Fruit fly (Drosophila melanogaster) whole organism, embryonic: ENCODE data around the gene CG7627.

Experiments
- B-H2 ChIP-seq: fragments of 200-800 bp; sonication (Bioruptor generic); optimal IDR thresholded peaks from 2 replicates; lab custom pipeline; 2018; ENCODE audit warnings: missing biosample characterization, mild to moderate bottlenecking, missing genetic modification characterization
- CG11456 ChIP-seq: fragments of 200-800 bp; sonication (Bioruptor generic); IDR thresholded peaks from 3 replicates; pipeline ENCODE4 v1.3.6; 2022; ENCODE audit warnings: missing biosample characterization, missing genetic modification characterization
- CG12219 ChIP-seq: fragments of 200-800 bp; sonication (Bioruptor generic); optimal IDR thresholded peaks from 3 replicates; lab custom pipeline; 2018; ENCODE audit warnings: missing biosample characterization, mild to moderate bottlenecking, missing genetic modification characterization
- CG13123 ChIP-seq: fragments of 200-800 bp; sonication (Bioruptor generic); optimal IDR thresholded peaks from 2 replicates; lab custom pipeline; 2016; ENCODE audit warnings: missing biosample characterization, missing genetic modification characterization
- CG13894 ChIP-seq: fragments of 200-800 bp; sonication (Bioruptor generic); optimal IDR thresholded peaks from 3 replicates; lab custom pipeline; 2018; ENCODE audit warnings: missing biosample characterization, mild to moderate bottlenecking, missing genetic modification characterization, moderate library complexity
- CG14710 ChIP-seq: fragments of 200-800 bp; sonication (Bioruptor generic); optimal IDR thresholded peaks from 3 replicates; lab custom pipeline; 2019; ENCODE audit warnings: missing biosample characterization, mild to moderate bottlenecking, missing genetic modification characterization, moderate library complexity
- CG15601 ChIP-seq: fragments of 200-800 bp; sonication (Bioruptor generic); optimal IDR thresholded peaks from 3 replicates; lab custom pipeline; 2019; ENCODE audit warnings: missing biosample characterization, mild to moderate bottlenecking, missing genetic modification characterization, moderate library complexity
- CG1602 ChIP-seq: fragments of 200-800 bp; sonication (Bioruptor generic); optimal IDR thresholded peaks from 3 replicates; lab custom pipeline; 2016; ENCODE audit warnings: missing biosample characterization, missing genetic modification characterization
- CG17385 ChIP-seq: fragments of 200-800 bp; sonication (Bioruptor generic); optimal IDR thresholded peaks from 3 replicates; lab custom pipeline; 2018; ENCODE audit warnings: missing biosample characterization, mild to moderate bottlenecking, missing genetic modification characterization
- CG17612 ChIP-seq: fragments of 200-800 bp; sonication (Bioruptor generic); IDR thresholded peaks from 2 replicates; pipeline ENCODE4 v1.3.6; 2022; ENCODE audit warnings: missing biosample characterization, missing genetic modification characterization
- CG18011 ChIP-seq: fragments of 200-800 bp; sonication (Bioruptor generic); optimal IDR thresholded peaks from 2 replicates; lab custom pipeline; 2017; ENCODE audit warnings: missing biosample characterization, missing genetic modification characterization, mild to moderate bottlenecking, moderate library complexity, missing genotype
- CG2712 ChIP-seq: fragments of 200-800 bp; optimal IDR thresholded peaks from 3 replicates; lab custom pipeline; 2019; ENCODE audit warnings: missing biosample characterization, mild to moderate bottlenecking, missing genetic modification characterization, moderate library complexity
- CG3065 ChIP-seq: fragments of 200-800 bp; sonication (Bioruptor generic); optimal IDR thresholded peaks from 2 replicates; lab custom pipeline; 2016; ENCODE audit warnings: missing biosample characterization, missing genetic modification characterization
- CG32532 ChIP-seq: fragments of 200-800 bp; sonication (Bioruptor generic); IDR thresholded peaks from 2 replicates; pipeline ENCODE4 v1.3.6; 2022; ENCODE audit warnings: missing biosample characterization, missing genetic modification characterization
- CG3407 ChIP-seq: fragments of 200-800 bp; sonication (Bioruptor generic); optimal IDR thresholded peaks from 2 replicates; lab custom pipeline; 2018; ENCODE audit warnings: missing biosample characterization, mild to moderate bottlenecking, missing genetic modification characterization
- CG6689 ChIP-seq: fragments of 200-800 bp; sonication (Bioruptor generic); IDR thresholded peaks from 2 replicates; pipeline ENCODE4 v1.3.6; 2022; ENCODE audit warnings: missing biosample characterization, missing genetic modification characterization
- CG7271 ChIP-seq: fragments of 200-800 bp; sonication (Bioruptor generic); optimal IDR thresholded peaks from 2 replicates; lab custom pipeline; 2018; ENCODE audit warnings: missing biosample characterization, mild to moderate bottlenecking, missing genetic modification characterization, moderate library complexity
- CG7987 ChIP-seq: fragments of 200-800 bp; sonication (Bioruptor generic); optimal IDR thresholded peaks from 2 replicates; lab custom pipeline; 2018; ENCODE audit warnings: missing biosample characterization, mild to moderate bottlenecking, missing genetic modification characterization, moderate library complexity
- CG9797 ChIP-seq: fragments of 200-800 bp; sonication (Bioruptor generic); optimal IDR thresholded peaks from 3 replicates; lab custom pipeline; 2018; ENCODE audit warnings: missing biosample characterization, mild to moderate bottlenecking, missing genetic modification characterization
- D ChIP-seq, 2 experiments: fragments of 200-800 bp in 1 of 2; fragments of >200 bp in 1 of 2; sonication (Bioruptor generic) in 1 of 2; optimal IDR thresholded peaks; 2 replicates in 1 of 2; 3 replicates in 1 of 2; lab custom pipeline; 2017; ENCODE audit warnings: mild to moderate bottlenecking in 1 of 2, missing biosample characterization in 1 of 2, missing genetic modification characterization in 1 of 2, missing genetic modification reagents in 1 of 2
- Dp ChIP-seq: fragments of 200-800 bp; sonication (Bioruptor generic); optimal IDR thresholded peaks from 2 replicates; lab custom pipeline; 2018; ENCODE audit warnings: missing biosample characterization, mild to moderate bottlenecking, missing genetic modification characterization, moderate library complexity
- H2.0 ChIP-seq: fragments of 200-800 bp; sonication (Bioruptor generic); IDR thresholded peaks from 2 replicates; pipeline ENCODE4 v1.3.6; 2022; ENCODE audit warnings: missing biosample characterization, missing genetic modification characterization
- Lim3 ChIP-seq: fragments of 200-800 bp; sonication (Bioruptor generic); IDR thresholded peaks from 2 replicates; pipeline ENCODE4 v1.3.6; 2022; ENCODE audit warnings: missing biosample characterization, missing genetic modification characterization
- MESR4 ChIP-seq: fragments of 200-800 bp; sonication (Bioruptor generic); optimal IDR thresholded peaks from 2 replicates; lab custom pipeline; 2018; ENCODE audit warnings: missing biosample characterization, mild to moderate bottlenecking, missing genetic modification characterization, moderate library complexity
- Optix ChIP-seq: fragments of 200-800 bp; sonication (Bioruptor generic); IDR thresholded peaks from 3 replicates; pipeline ENCODE4 v1.3.6; 2022; ENCODE audit warnings: missing biosample characterization, missing genetic modification characterization
- Sox100B ChIP-seq: fragments of 200-800 bp; sonication (Bioruptor generic); optimal IDR thresholded peaks from 3 replicates; lab custom pipeline; 2018; ENCODE audit warnings: missing biosample characterization, mild to moderate bottlenecking, missing genetic modification characterization
- Ssrp ChIP-seq: fragments of 200-800 bp; sonication (Bioruptor generic); optimal IDR thresholded peaks from 2 replicates; lab custom pipeline; 2018; ENCODE audit warnings: missing biosample characterization, mild to moderate bottlenecking, missing genetic modification characterization, moderate library complexity
- Trl ChIP-seq, 3 experiments: fragments of >200 bp in 2 of 3; fragments of 200-800 bp in 1 of 3; sonication (Bioruptor generic) in 1 of 3; optimal IDR thresholded peaks; 2 replicates in 1 of 3; 3 replicates in 2 of 3; lab custom pipeline; 2016 to 2017; ENCODE audit warnings: missing biosample characterization in 1 of 3, missing genetic modification characterization in 1 of 3
- ara ChIP-seq: fragments of 200-800 bp; sonication (Bioruptor generic); IDR thresholded peaks from 2 replicates; pipeline ENCODE4 v1.3.6; 2022; ENCODE audit warnings: missing biosample characterization, missing genetic modification characterization
- az2 ChIP-seq: fragments of 200-800 bp; sonication (Bioruptor generic); optimal IDR thresholded peaks from 3 replicates; lab custom pipeline; 2016; ENCODE audit warnings: missing biosample characterization, missing genetic modification characterization
- caup ChIP-seq: fragments of 200-800 bp; sonication (Bioruptor generic); optimal IDR thresholded peaks from 3 replicates; lab custom pipeline; 2017; ENCODE audit warnings: missing biosample characterization, mild to moderate bottlenecking, missing genetic modification characterization, moderate library complexity; ENCODE audit not compliant: severe bottlenecking
- chinmo ChIP-seq: fragments of 200-800 bp; sonication (Bioruptor generic); IDR thresholded peaks from 4 replicates; pipeline ENCODE4 v1.3.6; 2022; ENCODE audit warnings: missing biosample characterization, missing genetic modification characterization; ENCODE audit not compliant: partially characterized antibody
- fd3F ChIP-seq: fragments of 200-800 bp; sonication (Bioruptor generic); optimal IDR thresholded peaks from 2 replicates; lab custom pipeline; 2018; ENCODE audit warnings: missing biosample characterization, mild to moderate bottlenecking, missing genetic modification characterization, moderate library complexity
- fd64A ChIP-seq: fragments of 200-800 bp; sonication (Bioruptor generic); optimal IDR thresholded peaks from 3 replicates; lab custom pipeline; 2018; ENCODE audit warnings: missing biosample characterization, mild to moderate bottlenecking, missing genetic modification characterization
- fu2 ChIP-seq: fragments of 200-800 bp; sonication (Bioruptor generic); optimal IDR thresholded peaks from 2 replicates; lab custom pipeline; 2016; ENCODE audit warnings: missing biosample characterization, missing genetic modification characterization
- gcm ChIP-seq: fragments of 200-800 bp; sonication (Bioruptor generic); optimal IDR thresholded peaks from 2 replicates; lab custom pipeline; 2019; ENCODE audit warnings: missing biosample characterization, mild to moderate bottlenecking, missing genetic modification characterization, moderate library complexity
- ham ChIP-seq: fragments of 200-800 bp; sonication (Bioruptor generic); IDR thresholded peaks from 2 replicates; pipeline ENCODE4 v1.3.6; 2022; ENCODE audit warnings: missing biosample characterization, missing genetic modification characterization
- kni ChIP-seq: fragments of 200-800 bp; sonication (Bioruptor generic); optimal IDR thresholded peaks from 3 replicates; lab custom pipeline; 2017; ENCODE audit warnings: mild to moderate bottlenecking, missing biosample characterization, missing genetic modification reagents, missing genetic modification characterization
- lbe ChIP-seq: fragments of 200-800 bp; sonication (Bioruptor generic); optimal IDR thresholded peaks from 2 replicates; lab custom pipeline; 2016; ENCODE audit warnings: missing biosample characterization, mild to moderate bottlenecking, missing genetic modification characterization
- org-1 ChIP-seq: fragments of 200-800 bp; sonication (Bioruptor generic); optimal IDR thresholded peaks from 2 replicates; lab custom pipeline; 2017; ENCODE audit warnings: missing biosample characterization, missing genetic modification characterization
- pho ChIP-seq: fragments of 200-800 bp; sonication (Bioruptor generic); optimal IDR thresholded peaks from 2 replicates; lab custom pipeline; 2016; ENCODE audit warnings: missing biosample characterization, missing genetic modification characterization
- psq ChIP-seq: fragments of 200-800 bp; sonication (Bioruptor generic); optimal IDR thresholded peaks from 2 replicates; lab custom pipeline; 2017; ENCODE audit warnings: missing biosample characterization, missing genetic modification characterization
- sc ChIP-seq, 3 experiments: fragments of >200 bp in 2 of 3; fragments of 200-800 bp in 1 of 3; sonication (Bioruptor generic) in 1 of 3; optimal IDR thresholded peaks; 2 replicates in 2 of 3; 3 replicates in 1 of 3; lab custom pipeline; 2017; ENCODE audit warnings: mild to moderate bottlenecking in 1 of 3, missing biosample characterization in 1 of 3, missing genetic modification characterization in 1 of 3, missing genetic modification reagents in 1 of 3
- sisA ChIP-seq: fragments of 200-800 bp; sonication (Bioruptor generic); IDR thresholded peaks from 2 replicates; pipeline ENCODE4 v1.3.6; 2022; ENCODE audit warnings: missing biosample characterization, missing genetic modification characterization
- so ChIP-seq: fragments of 200-800 bp; sonication (Bioruptor generic); IDR thresholded peaks from 3 replicates; pipeline ENCODE4 v1.3.6; 2022; ENCODE audit warnings: missing biosample characterization, missing genetic modification characterization
- toy ChIP-seq: fragments of 200-800 bp; sonication (Bioruptor generic); IDR thresholded peaks from 2 replicates; pipeline ENCODE4 v1.3.6; 2022; ENCODE audit warnings: missing biosample characterization, missing genetic modification characterization
- z ChIP-seq: fragments of 200-800 bp; sonication (Bioruptor generic); IDR thresholded peaks from 3 replicates; pipeline ENCODE4 v1.3.6; 2022; ENCODE audit warnings: missing biosample characterization, missing genetic modification characterization

The CG7627 gene

DNA sequence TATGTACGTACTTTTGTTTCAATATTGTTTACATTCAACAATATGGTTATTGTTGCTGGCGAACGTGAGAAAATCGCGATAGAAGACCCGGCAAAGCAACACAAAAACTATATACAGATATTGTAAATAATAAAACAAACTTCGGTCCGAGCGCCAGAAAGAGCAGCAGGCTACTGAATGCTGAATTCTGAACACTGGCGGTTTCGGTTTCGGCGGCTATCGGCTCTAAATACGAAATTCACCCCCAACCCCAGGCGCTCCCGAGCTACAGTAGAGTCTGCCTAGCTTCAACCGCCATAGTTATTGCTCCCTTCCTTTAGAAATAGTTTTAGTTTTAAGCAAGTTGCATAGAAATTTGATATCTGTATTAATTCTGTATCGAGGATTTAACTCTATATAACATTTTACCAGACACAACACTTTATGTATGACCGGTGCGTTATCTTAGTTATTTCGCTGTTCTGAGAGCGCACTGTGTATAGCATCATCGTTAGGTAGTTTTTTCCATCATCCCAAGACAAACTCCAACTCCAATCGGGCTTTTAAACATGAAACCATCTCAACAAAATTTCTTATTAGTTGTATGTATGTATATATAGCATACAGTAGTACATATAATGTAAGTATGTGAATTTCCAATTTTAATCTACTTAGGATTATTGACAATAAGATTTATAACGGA, at the start of gene CG7627 (continued):
- peak; percentile 60 for TF ChIP-seq fd3F (GFP tag; lab: Kevin White, UChicago)
- no peak for TF ChIP-seq Dp (GFP tag; lab: Kevin White, UChicago)
- peak; percentile 48 for TF ChIP-seq gcm (GFP tag; lab: Kevin White, UChicago)
- TF ChIP-seq ham (GFP tag; lab: Robert Waterston, UW), result no peak
- TF ChIP-seq D (optimal IDR thresholded peaks at IDR 0.05; lab: Kevin White, UChicago), result no peak
- TF ChIP-seq D (GFP tag; optimal IDR thresholded peaks at IDR 0.05; lab: Kevin White, UChicago), result peak; percentile 51
- TF ChIP-seq CG17385, result peak; percentile 68
- TF ChIP-seq CG13894 (tag; lab: Kevin White, UChicago), result peak; percentile 75
- no peak for TF ChIP-seq z
- TF ChIP-seq kni (GFP tag; lab: Kevin White, UChicago), result no peak
- TF ChIP-seq Trl (optimal IDR thresholded peaks at IDR 0.05; lab: Kevin White, UChicago), result no peak
- peak; percentile 71 for TF ChIP-seq Trl (GFP tag; optimal IDR thresholded peaks at IDR 0.05; lab: Kevin White, UChicago)
- no peak for TF ChIP-seq CG17612
- TF ChIP-seq CG13123 (GFP tag; lab: Kevin White, UChicago), result no peak
- TF ChIP-seq org-1 (GFP tag; lab: Kevin White, UChicago), result peak; percentile 59
- TF ChIP-seq ara (GFP tag; lab: Robert Waterston, UW), result peak; percentile 71
- TF ChIP-seq toy (GFP tag; lab: Robert Waterston, UW), result peak; percentile 54; the same call in 1 of the 2 replicates
- peak; percentile 77 for TF ChIP-seq fu2 (GFP tag; lab: Kevin White, UChicago)
- TF ChIP-seq CG1602 (GFP tag; lab: Kevin White, UChicago), result peak; percentile 23
- peak; percentile 74 for TF ChIP-seq so (GFP tag; lab: Robert Waterston, UW)
- TF ChIP-seq CG6689 (GFP tag; lab: Robert Waterston, UW), result peak; percentile 75
- peak; percentile 65 for TF ChIP-seq lbe (GFP tag; lab: Kevin White, UChicago)
- peak; percentile 61 for TF ChIP-seq Ssrp (tag; lab: Kevin White, UChicago)
- peak; percentile 73 for TF ChIP-seq CG12219 (GFP tag; lab: Kevin White, UChicago)
- TF ChIP-seq Lim3, result no peak
- no peak for TF ChIP-seq fd64A (GFP tag; lab: Kevin White, UChicago)
- peak; percentile 41 for TF ChIP-seq CG15601 (tag; lab: Kevin White, UChicago)
- TF ChIP-seq psq (GFP tag; lab: Kevin White, UChicago), result no peak
- TF ChIP-seq CG2712 (tag; lab: Kevin White, UChicago), result peak; percentile 79
- TF ChIP-seq CG3407 (GFP tag; lab: Kevin White, UChicago), result peak; percentile 28
- TF ChIP-seq H2.0 (GFP tag; lab: Robert Waterston, UW), result peak; percentile 66
- TF ChIP-seq CG3065 (GFP tag; lab: Kevin White, UChicago), result no peak
- TF ChIP-seq chinmo (GFP tag; lab: Robert Waterston, UW), result peak; percentile 74; the same call in 2 of the 4 replicates
- TF ChIP-seq CG7987 (GFP tag; lab: Kevin White, UChicago), result peak; percentile 38
- TF ChIP-seq CG18011, result peak; percentile 26
- peak; percentile 73 for TF ChIP-seq caup
- TF ChIP-seq CG14710 (tag; lab: Kevin White, UChicago), result peak; percentile 51
- peak; percentile 70 for TF ChIP-seq B-H2 (GFP tag; lab: Kevin White, UChicago)
- peak; percentile 88 for TF ChIP-seq CG11456
- TF ChIP-seq CG9797 (GFP tag; lab: Kevin White, UChicago), result no peak
- peak; percentile 79 for TF ChIP-seq Sox100B (GFP tag; lab: Kevin White, UChicago)
- TF ChIP-seq sisA (GFP tag; lab: Robert Waterston, UW), result peak; percentile 79
- peak; percentile 70 for TF ChIP-seq az2
- no peak for TF ChIP-seq CG7271
- peak; percentile 59 for TF ChIP-seq pho (GFP tag; lab: Kevin White, UChicago)
- TF ChIP-seq Optix (GFP tag; lab: Robert Waterston, UW), result peak; percentile 64; the same call in 1 of the 3 replicates
- no peak for TF ChIP-seq MESR4 (GFP tag; lab: Kevin White, UChicago)
- TF ChIP-seq sc (optimal IDR thresholded peaks at IDR 0.05; lab: Kevin White, UChicago), result no peak
- peak; percentile 6 for TF ChIP-seq sc (GFP tag; optimal IDR thresholded peaks at IDR 0.05; lab: Kevin White, UChicago)
- peak; percentile 88 for TF ChIP-seq CG32532 (GFP tag; lab: Robert Waterston, UW)
